Worm (Caenorhabditis elegans) whole organism, late embryonic: ENCODE results near the gene nmt-1.

Experiments
- C08G9.2 ChIP-seq: sonication (generic microtip); optimal IDR thresholded peaks from 2 replicates; lab custom pipeline; 2016; ENCODE audit warnings: mild to moderate bottlenecking, missing genetic modification characterization, moderate library complexity, missing compliant biosample characterization
- F13H6.1 ChIP-seq: sonication (generic microtip); optimal IDR thresholded peaks from 2 replicates; lab custom pipeline; 2016; ENCODE audit warnings: missing genetic modification characterization, missing compliant biosample characterization
- K09A11.1 ChIP-seq: sonication (generic microtip); optimal IDR thresholded peaks from 2 replicates; lab custom pipeline; 2017; ENCODE audit warnings: antibody characterized with exemption, mild to moderate bottlenecking, missing genetic modification characterization, missing compliant biosample characterization; ENCODE audit not compliant: insufficient read depth
- T23F11.4 ChIP-seq: fragments of 200-800 bp; sonication (Bioruptor generic); optimal IDR thresholded peaks from 2 replicates; lab custom pipeline; 2018; ENCODE audit warnings: mild to moderate bottlenecking, missing genetic modification characterization, missing compliant biosample characterization
- ahr-1 ChIP-seq: sonication (generic microtip); optimal IDR thresholded peaks from 2 replicates; lab custom pipeline; 2016; ENCODE audit warnings: missing genetic modification characterization, missing compliant biosample characterization
- ceh-14 ChIP-seq: sonication (generic microtip); optimal IDR thresholded peaks from 2 replicates; lab custom pipeline; 2016; ENCODE audit warnings: missing genotype, missing genetic modification characterization, missing compliant biosample characterization
- ceh-18 ChIP-seq: sonication (generic microtip); optimal IDR thresholded peaks from 2 replicates; lab custom pipeline; 2016; ENCODE audit warnings: missing genetic modification characterization, missing compliant biosample characterization
- ceh-19 ChIP-seq: fragments of 200-800 bp; sonication (Bioruptor generic); optimal IDR thresholded peaks from 2 replicates; lab custom pipeline; 2018; ENCODE audit warnings: mild to moderate bottlenecking, missing genetic modification characterization, missing compliant biosample characterization
- ceh-2 ChIP-seq: sonication (generic microtip); optimal IDR thresholded peaks from 2 replicates; lab custom pipeline; 2016; ENCODE audit warnings: missing genotype, missing genetic modification characterization, missing compliant biosample characterization
- ceh-34 ChIP-seq: sonication (generic microtip); optimal IDR thresholded peaks from 2 replicates; lab custom pipeline; 2016; ENCODE audit warnings: mild to moderate bottlenecking, missing genetic modification characterization, missing compliant biosample characterization
- ceh-48 ChIP-seq: sonication (generic microtip); optimal IDR thresholded peaks from 2 replicates; lab custom pipeline; 2016; ENCODE audit warnings: missing genetic modification characterization, inconsistent platforms, missing compliant biosample characterization
- elt-4 ChIP-seq: sonication (generic microtip); optimal IDR thresholded peaks from 2 replicates; lab custom pipeline; 2016; ENCODE audit warnings: missing genetic modification characterization, missing compliant biosample characterization
- eyg-1 ChIP-seq: sonication (generic microtip); optimal IDR thresholded peaks from 2 replicates; lab custom pipeline; 2016; ENCODE audit warnings: missing genotype, missing genetic modification characterization, missing compliant biosample characterization
- fkh-10 ChIP-seq: fragments of 150-350 bp; optimal IDR thresholded peaks from 2 replicates; lab custom pipeline; 2014; ENCODE audit warnings: missing biosample characterization, missing genetic modification reagents, missing genetic modification characterization
- gmeb-2 ChIP-seq: sonication (generic microtip); optimal IDR thresholded peaks from 2 replicates; lab custom pipeline; 2016; ENCODE audit warnings: missing genetic modification characterization, inconsistent platforms, missing compliant biosample characterization
- hlh-13 ChIP-seq: fragments of 200-800 bp; sonication (Bioruptor generic); optimal IDR thresholded peaks from 2 replicates; lab custom pipeline; 2018; ENCODE audit warnings: mild to moderate bottlenecking, missing genetic modification characterization, missing compliant biosample characterization
- hlh-15 ChIP-seq: sonication (generic microtip); optimal IDR thresholded peaks from 2 replicates; lab custom pipeline; 2016; ENCODE audit warnings: missing genetic modification characterization, missing compliant biosample characterization
- hlh-30 ChIP-seq: sonication (generic microtip); optimal IDR thresholded peaks from 2 replicates; lab custom pipeline; 2017; ENCODE audit warnings: antibody characterized with exemption, missing genetic modification characterization, missing compliant biosample characterization; ENCODE audit not compliant: insufficient read depth
- hlh-6 ChIP-seq: sonication (generic microtip); optimal IDR thresholded peaks from 2 replicates; lab custom pipeline; 2016; ENCODE audit warnings: missing genotype, missing genetic modification characterization, missing compliant biosample characterization
- hlh-8 ChIP-seq: sonication (generic microtip); optimal IDR thresholded peaks from 2 replicates; lab custom pipeline; 2016; ENCODE audit warnings: missing genotype, missing genetic modification characterization, missing compliant biosample characterization
- lim-6 ChIP-seq: sonication (generic microtip); optimal IDR thresholded peaks from 2 replicates; lab custom pipeline; 2016; ENCODE audit warnings: missing genetic modification characterization, missing compliant biosample characterization
- lin-11 ChIP-seq: fragments of 200-800 bp; sonication (Bioruptor generic); optimal IDR thresholded peaks from 2 replicates; lab custom pipeline; 2018; ENCODE audit warnings: mild to moderate bottlenecking, missing genetic modification characterization, missing compliant biosample characterization
- nhr-11 ChIP-seq: fragments of 150-350 bp; optimal IDR thresholded peaks from 2 replicates; lab custom pipeline; 2014; ENCODE audit warnings: missing biosample characterization, missing genetic modification characterization
- nhr-232 ChIP-seq: sonication (generic microtip); optimal IDR thresholded peaks from 2 replicates; lab custom pipeline; 2016; ENCODE audit warnings: missing genetic modification characterization, missing compliant biosample characterization
- npax-4 ChIP-seq: sonication (generic microtip); optimal IDR thresholded peaks from 2 replicates; lab custom pipeline; 2016; ENCODE audit warnings: missing genetic modification characterization, missing compliant biosample characterization
- pax-1 ChIP-seq: fragments of 150-350 bp; optimal IDR thresholded peaks from 2 replicates; lab custom pipeline; 2014; ENCODE audit warnings: missing biosample characterization, missing genetic modification characterization
- pha-2 ChIP-seq: sonication (generic microtip); optimal IDR thresholded peaks from 2 replicates; lab custom pipeline; 2017; ENCODE audit warnings: mild to moderate bottlenecking, missing genetic modification characterization, missing compliant biosample characterization
- pros-1 ChIP-seq: fragments of 150-350 bp; optimal IDR thresholded peaks from 2 replicates; lab custom pipeline; 2014; ENCODE audit warnings: missing biosample characterization, missing genetic modification reagents, missing genetic modification characterization
- ref-2 ChIP-seq: sonication (generic microtip); optimal IDR thresholded peaks from 2 replicates; lab custom pipeline; 2016; ENCODE audit warnings: missing genetic modification characterization, missing compliant biosample characterization
- tbx-2 ChIP-seq: sonication (generic microtip); optimal IDR thresholded peaks from 2 replicates; lab custom pipeline; 2016; ENCODE audit warnings: missing genetic modification characterization, missing compliant biosample characterization
- tbx-7 ChIP-seq: sonication (generic microtip); optimal IDR thresholded peaks from 2 replicates; lab custom pipeline; 2016; ENCODE audit warnings: missing genotype, missing genetic modification characterization, missing compliant biosample characterization
- unc-3 ChIP-seq, 2 experiments: fragments of 200-800 bp in 1 of 2; sonication (Bioruptor generic) in 1 of 2; sonication (generic microtip) in 1 of 2; conservative IDR thresholded peaks in 1 of 2; optimal IDR thresholded peaks in 1 of 2; 2 replicates each; pipeline versions ENCODE4 v1.3.6 to Lab custom; 2016 to 2022; ENCODE audit warnings: missing compliant biosample characterization in 2 of 2, missing genetic modification characterization in 2 of 2, missing genetic modification reagents in 1 of 2
- unc-42 ChIP-seq: sonication (generic microtip); optimal IDR thresholded peaks from 2 replicates; lab custom pipeline; 2016; ENCODE audit warnings: missing genotype, missing genetic modification characterization, missing compliant biosample characterization
- unc-55 ChIP-seq: sonication (generic microtip); optimal IDR thresholded peaks from 2 replicates; lab custom pipeline; 2017; ENCODE audit warnings: missing biosample characterization, missing genetic modification reagents, missing genetic modification characterization
- unc-86 ChIP-seq: sonication (generic microtip); optimal IDR thresholded peaks from 2 replicates; lab custom pipeline; 2016; ENCODE audit warnings: missing genetic modification characterization, missing compliant biosample characterization

Gene nmt-1

ce11 chrIII:6078917-6079316 is 37.2 kb downstream of the nmt-1 start (continued):
- TF ChIP-seq tbx-2 (tag; lab: Kevin White, UChicago) (peak; percentile 15), hlh-30 (tag; lab: Kevin White, UChicago) (no peak), fkh-10 (GFP tag; lab: Kevin White, UChicago) (no peak), unc-55 (GFP tag; lab: Kevin White, UChicago) (peak; percentile 29), T23F11.4 (GFP tag; lab: Kevin White, UChicago) (no peak), nhr-11 (tag; lab: Kevin White, UChicago) (no peak), ceh-48 (tag; lab: Kevin White, UChicago) (no peak), hlh-6 (tag; lab: Kevin White, UChicago) (no peak), hlh-8 (tag; lab: Kevin White, UChicago) (peak; percentile 28), lin-11 (tag; lab: Kevin White, UChicago) (no peak), hlh-15 (tag; lab: Kevin White, UChicago) (no peak), C08G9.2 (tag; lab: Kevin White, UChicago) (no peak), unc-3 (GFP tag; conservative IDR thresholded peaks at IDR 0.05; lab: Robert Waterston, UW) (no peak), unc-3 (tag; optimal IDR thresholded peaks at IDR 0.05; lab: Kevin White, UChicago) (no peak), eyg-1 (no peak), F13H6.1 (no peak), pha-2 (tag; lab: Kevin White, UChicago) (no peak), ceh-2 (no peak), ceh-18 (peak; percentile 10), nhr-232 (tag; lab: Kevin White, UChicago) (no peak), npax-4 (tag; lab: Kevin White, UChicago) (no peak), hlh-13 (GFP tag; lab: Kevin White, UChicago) (no peak), elt-4 (tag; lab: Kevin White, UChicago) (no peak), pros-1 (tag; lab: Kevin White, UChicago) (no peak), K09A11.1 (tag; lab: Kevin White, UChicago) (no peak)
- TF ChIP-seq, all 69 proteins: peak for 9

DNA sequence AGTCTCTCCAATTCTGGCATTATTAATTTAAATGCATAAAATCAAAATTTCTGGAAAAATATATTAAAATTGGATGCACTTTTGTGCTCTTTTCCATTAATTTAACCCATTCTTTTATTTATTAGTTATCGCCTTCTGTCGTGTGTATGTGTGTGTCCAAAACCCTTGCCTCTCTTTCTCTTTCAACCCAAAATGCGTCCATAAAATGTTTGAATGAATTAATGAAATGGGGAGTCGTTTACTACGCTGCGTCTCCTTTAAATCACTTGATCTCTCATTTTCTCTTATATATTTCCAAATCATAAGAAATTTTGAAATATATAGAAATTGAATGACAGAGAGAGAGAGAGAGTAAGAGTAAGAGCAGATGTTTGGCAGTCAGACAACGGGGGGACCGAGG is 38.2 kb downstream of the nmt-1 start:
- TF ChIP-seq unc-42 (tag; lab: Kevin White, UChicago) (peak; percentile 47), unc-55 (GFP tag; lab: Kevin White, UChicago) (peak; percentile 14), unc-86 (tag; lab: Kevin White, UChicago) (peak; percentile 43), ceh-14 (tag; lab: Kevin White, UChicago) (peak; percentile 75), ceh-19 (GFP tag; lab: Kevin White, UChicago) (no peak)

DNA sequence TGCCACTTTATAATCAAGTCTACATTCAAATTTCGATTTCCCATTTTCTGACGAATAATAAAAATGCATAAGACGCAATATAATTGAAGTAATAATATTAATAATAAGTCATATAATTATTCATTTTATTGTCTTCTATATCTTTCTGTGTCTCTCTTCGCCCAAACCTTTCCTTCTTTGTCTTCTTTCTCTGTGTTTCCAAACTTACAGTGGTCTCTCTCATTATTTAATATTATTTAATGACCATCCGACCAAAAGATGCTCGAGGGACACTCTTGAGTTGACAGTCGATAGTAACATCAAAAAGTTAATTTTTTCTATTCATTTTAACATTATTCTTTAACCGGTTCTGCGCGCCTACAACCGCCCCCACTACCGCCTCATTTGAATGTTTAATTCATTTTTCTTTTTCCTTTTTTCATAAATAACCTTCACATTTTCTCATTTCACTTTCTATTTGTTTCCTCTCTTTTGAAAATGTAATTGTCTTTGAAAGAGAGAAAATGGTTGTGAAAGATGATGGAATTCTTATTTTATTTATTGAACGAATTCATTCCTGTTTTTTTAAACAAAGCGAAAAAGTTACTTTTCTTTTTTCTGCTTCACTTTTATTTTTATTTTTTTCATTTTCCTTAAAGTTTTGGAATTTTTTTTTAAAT is 42.3 kb downstream of the nmt-1 start:
- TF ChIP-seq unc-42 (tag; lab: Kevin White, UChicago) (peak; percentile 60), pros-1 (tag; lab: Kevin White, UChicago) (no peak)
- TF ChIP-seq, all 69 proteins: peak for 1

DNA sequence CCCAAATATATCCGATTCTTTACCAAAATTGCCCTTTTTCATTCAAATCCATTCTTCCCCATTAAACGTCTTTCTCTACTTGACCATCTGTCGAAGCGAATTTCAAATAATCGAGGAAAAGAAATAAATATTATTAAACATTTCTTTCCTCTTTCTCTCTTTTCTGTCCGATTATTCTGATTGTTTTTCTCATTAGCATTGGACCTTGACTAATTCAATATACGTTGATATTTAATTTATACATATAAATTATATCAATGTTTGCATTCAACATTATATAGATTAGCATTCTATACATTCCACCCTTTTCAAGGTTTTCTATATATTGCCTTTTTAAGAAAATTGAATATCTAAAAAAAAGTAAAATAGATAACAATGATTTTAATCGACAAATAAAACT is 43.2 kb downstream of the nmt-1 start:
- peak; percentile 72 for TF ChIP-seq pax-1 (tag; lab: Kevin White, UChicago)
- no peak for TF ChIP-seq gmeb-2 (tag; lab: Kevin White, UChicago)
- TF ChIP-seq, all 69 proteins: peak for 1

DNA sequence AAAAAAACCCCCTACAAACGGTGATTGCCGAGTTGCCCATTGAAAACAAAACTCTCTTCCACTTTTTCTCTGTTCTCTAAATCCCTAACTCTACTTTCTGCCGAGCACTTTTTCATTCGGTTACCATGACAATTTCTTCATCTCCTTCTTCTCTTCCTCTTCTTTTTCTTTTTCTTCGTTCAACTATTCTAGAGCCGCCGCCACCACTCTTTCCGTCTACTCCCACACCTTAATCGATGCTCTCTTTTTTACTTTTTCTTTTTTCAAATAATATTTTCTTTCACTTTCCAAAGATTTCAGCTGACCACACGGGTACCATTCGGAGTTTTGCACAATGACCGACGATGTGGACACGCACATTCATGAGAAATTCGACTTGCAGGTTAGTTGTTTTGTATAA is 48.6 kb downstream of the nmt-1 start, which contains the start of gene mapk-15:
Gene mapk-15 (plus strand): TSS at position 301 of the 400 bp plus-strand sequence.
- TF ChIP-seq lim-6 (tag; lab: Kevin White, UChicago) (no peak), ceh-34 (tag; lab: Kevin White, UChicago) (no peak), ref-2 (no peak), pros-1 (tag; lab: Kevin White, UChicago) (no peak), elt-4 (tag; lab: Kevin White, UChicago) (no peak), nhr-11 (tag; lab: Kevin White, UChicago) (no peak), tbx-7 (tag; lab: Kevin White, UChicago) (no peak), ahr-1 (no peak), fkh-10 (GFP tag; lab: Kevin White, UChicago) (no peak), unc-86 (tag; lab: Kevin White, UChicago) (no peak)
